Worm (Caenorhabditis elegans): Measurements from ENCODE around the gene dph-5.

The dph-5 gene

DNA sequence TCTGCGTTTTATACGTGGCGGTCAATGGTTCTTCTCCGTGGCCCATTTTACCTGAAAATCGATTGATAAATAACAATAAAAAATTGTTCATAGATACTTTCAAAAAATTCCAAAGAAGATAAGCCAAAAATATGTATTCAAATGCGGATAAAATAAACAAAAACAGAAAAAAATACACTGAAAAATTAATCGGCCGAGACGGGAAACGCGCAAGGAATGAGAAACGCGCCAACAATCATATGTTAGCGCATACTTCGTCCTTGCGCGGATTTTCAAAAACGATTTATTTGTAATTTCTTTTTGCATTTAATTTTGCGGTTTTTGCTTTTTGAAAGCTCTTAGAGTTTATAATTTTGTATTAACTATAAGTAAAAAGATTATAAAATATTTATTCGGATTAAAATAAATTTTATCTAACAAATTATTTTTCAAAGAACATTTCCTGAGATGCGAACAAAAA, 4.4 kb upstream of the dph-5 start, which contains the start of gene nduf-11 (continued):
- no peak for TF ChIP-seq nhr-41 (GFP tag; IDR thresholded peaks at IDR 0.05)
- peak; percentile 77 for TF ChIP-seq rbr-2 (tag; optimal IDR thresholded peaks at IDR 0.05)
- TF ChIP-seq dmd-6 (GFP tag; IDR thresholded peaks at IDR 0.05): peak; percentile 63
- TF ChIP-seq ztf-7 (tag; optimal IDR thresholded peaks at IDR 0.05): peak; percentile 48
- peak; percentile 47 for TF ChIP-seq zip-2 (tag; optimal IDR thresholded peaks at IDR 0.05)
- TF ChIP-seq nhr-28 (tag; optimal IDR thresholded peaks at IDR 0.05): peak; percentile 51
- no peak for TF ChIP-seq nhr-10 (tag; optimal IDR thresholded peaks at IDR 0.05)
- peak in 1 of 2 experiments; percentile 42 for TF ChIP-seq hif-1 (tag; optimal IDR thresholded peaks at IDR 0.05)
- peak; percentile 76 for TF ChIP-seq nhr-77 (tag; optimal IDR thresholded peaks at IDR 0.05)
- TF ChIP-seq nhr-48 (tag; optimal IDR thresholded peaks at IDR 0.05): peak; percentile 51
- TF ChIP-seq zfp-3 (GFP tag; conservative IDR thresholded peaks at IDR 0.05): peak; percentile 58; the same call in 1 of the 2 replicates
- TF ChIP-seq pqm-1 (tag; optimal IDR thresholded peaks at IDR 0.05): no peak
- TF ChIP-seq F10B5.3 (tag; optimal IDR thresholded peaks at IDR 0.05): peak; percentile 49
- peak; percentile 72 for TF ChIP-seq ceh-20 (GFP tag; IDR thresholded peaks at IDR 0.05)
- TF ChIP-seq snpc-1.2 (GFP tag; IDR thresholded peaks at IDR 0.05): 0 out of 2 replicates have a peak, but pooled peaks have one; percentile 28
- peak; percentile 96 for TF ChIP-seq aha-1 (tag)
- TF ChIP-seq ceh-28 (tag; optimal IDR thresholded peaks at IDR 0.05): no peak
- no peak for TF ChIP-seq F44E2.7 (GFP tag; IDR thresholded peaks at IDR 0.05)
- no peak for TF ChIP-seq zip-11 (GFP tag; IDR thresholded peaks at IDR 0.05)
- TF ChIP-seq nhr-11 (tag; optimal IDR thresholded peaks at IDR 0.05): peak; percentile 53
- TF ChIP-seq nhr-102 (tag; optimal IDR thresholded peaks at IDR 0.05): peak; percentile 89
- TF ChIP-seq lin-13 (GFP tag; optimal IDR thresholded peaks at IDR 0.05): peak; percentile 53
- TF ChIP-seq duxl-1 (tag; optimal IDR thresholded peaks at IDR 0.05; ENCODE audit: poor library complexity): peak; percentile 55
- TF ChIP-seq F49E8.2 (tag; optimal IDR thresholded peaks at IDR 0.05; ENCODE audit: borderline replicate concordance): peak; percentile 41
- peak in 1 of 2 experiments; percentile 57 for TF ChIP-seq daf-16 (GFP tag; optimal IDR thresholded peaks at IDR 0.05)
- peak; percentile 63 for TF ChIP-seq daf-16 (tag; optimal IDR thresholded peaks at IDR 0.05)
- no peak for TF ChIP-seq tag-97 (GFP tag; IDR thresholded peaks at IDR 0.05)
- peak in 1 of 2 experiments; percentile 89 for TF ChIP-seq unc-62 (GFP tag; optimal IDR thresholded peaks at IDR 0.05 in 1 of 2)
- TF ChIP-seq unc-62 (tag; optimal IDR thresholded peaks at IDR 0.05): no peak
- TF ChIP-seq mdl-1 (tag; optimal IDR thresholded peaks at IDR 0.05): peak in 1 of 2 experiments; percentile 19
- peak; percentile 89 for TF ChIP-seq mep-1 (tag; optimal IDR thresholded peaks at IDR 0.05)
- peak; percentile 6 to 92 for TF ChIP-seq lsy-2 (tag; optimal IDR thresholded peaks at IDR 0.05)
- no peak for TF ChIP-seq zag-1 (tag; optimal IDR thresholded peaks at IDR 0.05)
- TF ChIP-seq ZK337.2 (GFP tag; IDR thresholded peaks at IDR 0.05): no peak
- peak; percentile 18 for TF ChIP-seq ama-1 (optimal IDR thresholded peaks at IDR 0.05)
- TF ChIP-seq F37D6.2 (tag; optimal IDR thresholded peaks at IDR 0.05): peak; percentile 68
- no peak for TF ChIP-seq jun-1 (tag; optimal IDR thresholded peaks at IDR 0.05)
- TF ChIP-seq mdt-29 (GFP tag; IDR thresholded peaks at IDR 0.05): peak; percentile 29; the same call in 1 of the 2 replicates
- peak; percentile 28 for TF ChIP-seq unc-130 (GFP tag; optimal IDR thresholded peaks at IDR 0.05)
- TF ChIP-seq nhr-42 (GFP tag; IDR thresholded peaks at IDR 0.05): peak; percentile 25; the same call in 1 of the 2 replicates
- peak; percentile 61 for TF ChIP-seq hmg-1.1 (GFP tag; IDR thresholded peaks at IDR 0.05)
- peak; percentile 85 for TF ChIP-seq hlh-30 (tag; optimal IDR thresholded peaks at IDR 0.05; ENCODE audit: insufficient read depth)
- TF ChIP-seq ctbp-1 (GFP tag; IDR thresholded peaks at IDR 0.05): peak; percentile 62; the same call in 1 of the 2 replicates
- 0 out of 2 replicates have a peak, but pooled peaks have one; percentile 41 for TF ChIP-seq lin-29 (GFP tag; IDR thresholded peaks at IDR 0.05)
- TF ChIP-seq hlh-11 (tag; optimal IDR thresholded peaks at IDR 0.05): peak; percentile 78

Measured in whole organism, L4 larva.